Fruit fly (Drosophila melanogaster) ovary, adult (tissue): ENCODE data around the gene AP-1gamma.

Source experiments
- CG17801 ChIP-seq: fragments of 200-800 bp; optimal IDR thresholded peaks from 2 replicates; lab custom pipeline; 2019; ENCODE audit warnings: missing biosample characterization, mild to moderate bottlenecking, missing genetic modification characterization, moderate library complexity; ENCODE audit not compliant: partially characterized antibody

AP-1gamma gene

dm6 chrX:9108387-9108786 lies at the start of gene AP-1gamma:
Gene AP-1gamma, plus strand, starts transcription at chrX:9108691.
- no peak for TF ChIP-seq CG17801 (GFP tag; lab: Kevin White, UChicago)

dm6 chrX:9060078-9060477 lies 48.4 kb upstream of the AP-1gamma start:
- TF ChIP-seq CG17801 (GFP tag; lab: Kevin White, UChicago): peak; percentile 59

- TF ChIP-seq CG17801 (GFP tag; lab: Kevin White, UChicago): peak; percentile 40
Measured at dm6 chrX:9061299-9061698, 47.2 kb upstream of the AP-1gamma start.

dm6 chrX:9062665-9063064 lies 45.8 kb upstream of the AP-1gamma start:
- TF ChIP-seq CG17801 (GFP tag; lab: Kevin White, UChicago): no peak

dm6 chrX:9063425-9063824 lies 45.1 kb upstream of the AP-1gamma start:
- TF ChIP-seq CG17801 (GFP tag; lab: Kevin White, UChicago): no peak

- no peak for TF ChIP-seq CG17801 (GFP tag; lab: Kevin White, UChicago)
Measured at dm6 chrX:9064029-9064428, 44.5 kb upstream of the AP-1gamma start.

dm6 chrX:9066802-9067489 lies 41.5 kb upstream of the AP-1gamma start:
- TF ChIP-seq CG17801 (GFP tag; lab: Kevin White, UChicago): no peak

dm6 chrX:9067754-9068477 lies 40.6 kb upstream of the AP-1gamma start, which contains the start of gene CG15365:
Gene CG15365, minus strand, starts transcription at chrX:9067983.
- TF ChIP-seq CG17801 (GFP tag; lab: Kevin White, UChicago): peak; percentile 26

dm6 chrX:9068822-9069221 lies 39.7 kb upstream of the AP-1gamma start:
- TF ChIP-seq CG17801 (GFP tag; lab: Kevin White, UChicago): no peak

dm6 chrX:9071308-9071707 lies 37.2 kb upstream of the AP-1gamma start, which contains the start of gene CG10970:
Gene CG10970, minus strand, starts transcription at chrX:9071408.
- no peak for TF ChIP-seq CG17801 (GFP tag; lab: Kevin White, UChicago)

dm6 chrX:9074040-9074439 lies 34.5 kb upstream of the AP-1gamma start:
- no peak for TF ChIP-seq CG17801 (GFP tag; lab: Kevin White, UChicago)

dm6 chrX:9075641-9076324 lies 32.7 kb upstream of the AP-1gamma start:
- no peak for TF ChIP-seq CG17801 (GFP tag; lab: Kevin White, UChicago)

dm6 chrX:9077558-9077957 lies 30.9 kb upstream of the AP-1gamma start:
- TF ChIP-seq CG17801 (GFP tag; lab: Kevin White, UChicago): no peak

dm6 chrX:9078263-9078662 lies 30.2 kb upstream of the AP-1gamma start, which contains the start of gene CG44325:
Gene CG44325, minus strand, starts transcription at chrX:9078499.
- no peak for TF ChIP-seq CG17801 (GFP tag; lab: Kevin White, UChicago)

- peak; percentile 91 for TF ChIP-seq CG17801 (GFP tag; lab: Kevin White, UChicago)
Measured at dm6 chrX:9080962-9081361, 27.5 kb upstream of the AP-1gamma start, which contains the start of the genes CG7246 and HP1b. Gene CG7246, minus strand, starts transcription at chrX:9081057. Gene HP1b, plus strand, starts transcription at chrX:9081063.
